Worm (Caenorhabditis elegans): ENCODE measurements around the gene F48G7.10.

- no peak for TF ChIP-seq aly-2 (tag; optimal IDR thresholded peaks at IDR 0.05)
- no peak for TF ChIP-seq ztf-4 (tag; optimal IDR thresholded peaks at IDR 0.05)
- no peak for TF ChIP-seq zag-1 (tag; optimal IDR thresholded peaks at IDR 0.05)
- no peak for TF ChIP-seq ama-1 (optimal IDR thresholded peaks at IDR 0.05)
- no peak for TF ChIP-seq nhr-12 (tag; optimal IDR thresholded peaks at IDR 0.05)
- TF ChIP-seq ztf-11 (tag; optimal IDR thresholded peaks at IDR 0.05) = no peak
- TF ChIP-seq nhr-237 (tag; optimal IDR thresholded peaks at IDR 0.05) = no peak
- TF ChIP-seq unc-62 (GFP tag; optimal IDR thresholded peaks at IDR 0.05) = no peak
- no peak for TF ChIP-seq alr-1 (tag; optimal IDR thresholded peaks at IDR 0.05)
- no peak for TF ChIP-seq nhr-77 (tag; optimal IDR thresholded peaks at IDR 0.05)
- no peak for TF ChIP-seq nhr-23 (tag; optimal IDR thresholded peaks at IDR 0.05)
- TF ChIP-seq elt-1 (tag; optimal IDR thresholded peaks at IDR 0.05) = no peak
- no peak for TF ChIP-seq unc-55 (GFP tag; optimal IDR thresholded peaks at IDR 0.05)
Measured at ce11 chrV:610217-610616, 24.5 kb downstream of the F48G7.10 start, which contains the start of gene nhr-90.

All from whole organism, L2 larva.